Fruit fly (Drosophila melanogaster) whole organism, pupa: ENCODE results near the gene dsf.
A peak's percentile ranks its signal among the peaks of the same experiment; 100 is the strongest.

ENCODE experiments used
- CG13204 ChIP-seq: fragments of 200-800 bp; sonication (Bioruptor generic); optimal IDR thresholded peaks from 2 replicates; lab custom pipeline; 2018; ENCODE audit warnings: missing biosample characterization, mild to moderate bottlenecking, missing genetic modification characterization, moderate library complexity
- CG15710 ChIP-seq: fragments of 200-800 bp; sonication (Bioruptor generic); optimal IDR thresholded peaks from 2 replicates; lab custom pipeline; 2018; ENCODE audit warnings: missing biosample characterization, mild to moderate bottlenecking, missing genetic modification characterization, moderate library complexity
- CG17806 ChIP-seq: fragments of 200-800 bp; sonication (Bioruptor generic); optimal IDR thresholded peaks from 2 replicates; lab custom pipeline; 2018; ENCODE audit warnings: missing biosample characterization, mild to moderate bottlenecking, missing genetic modification characterization, moderate library complexity
- CG9948 ChIP-seq: fragments of 200-800 bp; sonication (Bioruptor generic); optimal IDR thresholded peaks from 2 replicates; lab custom pipeline; 2018; ENCODE audit warnings: missing biosample characterization, mild to moderate bottlenecking, missing genetic modification characterization, moderate library complexity
- EcR ChIP-seq: fragments of 200-800 bp; sonication (Bioruptor generic); optimal IDR thresholded peaks from 3 replicates; lab custom pipeline; 2019; ENCODE audit warnings: missing biosample characterization, missing genetic modification characterization, mild to moderate bottlenecking, moderate library complexity, missing genetic modification reagents

dm6 chr2L:5977070-5977728 is 51.5 kb downstream of the dsf start:
- TF ChIP-seq CG15710 (tag; lab: Kevin White, UChicago), result no peak
- TF ChIP-seq CG13204 (GFP tag; lab: Kevin White, UChicago), result peak; percentile 50
- no peak for TF ChIP-seq CG9948 (tag; lab: Kevin White, UChicago)
- no peak for TF ChIP-seq CG17806 (tag; lab: Kevin White, UChicago)
- TF ChIP-seq EcR (GFP tag; lab: Kevin White, UChicago), result peak; percentile 97
